Worm (Caenorhabditis elegans) whole organism, L1 larva: ENCODE measurements around the gene C04A2.15.

Source experiments
- F16B12.6 ChIP-seq: fragments of 150-350 bp; optimal IDR thresholded peaks from 2 replicates; lab custom pipeline; 2014; ENCODE audit warnings: missing biosample characterization, missing genetic modification characterization
- ces-1 ChIP-seq: fragments of 150-350 bp; optimal IDR thresholded peaks from 2 replicates; lab custom pipeline; 2014; ENCODE audit warnings: missing biosample characterization, missing genetic modification reagents, missing genetic modification characterization
- elt-2 ChIP-seq: sonication (generic microtip); optimal IDR thresholded peaks from 2 replicates; lab custom pipeline; 2016; ENCODE audit warnings: missing genetic modification characterization, mild to moderate bottlenecking, inconsistent platforms, missing compliant biosample characterization, missing genetic modification reagents
- nhr-12 ChIP-seq: sonication (generic microtip); optimal IDR thresholded peaks from 2 replicates; lab custom pipeline; 2017; ENCODE audit warnings: missing biosample characterization, missing genetic modification characterization
- rnt-1 ChIP-seq: sonication (generic microtip); optimal IDR thresholded peaks from 2 replicates; lab custom pipeline; 2016; ENCODE audit warnings: mild to moderate bottlenecking, missing genetic modification characterization, moderate library complexity, missing compliant biosample characterization
- skn-1 ChIP-seq: fragments of 150-350 bp; optimal IDR thresholded peaks from 2 replicates; lab custom pipeline; 2014; ENCODE audit warnings: missing biosample characterization, missing genetic modification characterization
- sox-4 ChIP-seq: sonication (generic microtip); optimal IDR thresholded peaks from 2 replicates; lab custom pipeline; 2016; ENCODE audit warnings: missing genetic modification characterization, missing compliant biosample characterization
- unc-62 ChIP-seq: fragments of 150-350 bp; optimal IDR thresholded peaks from 2 replicates; lab custom pipeline; 2014; ENCODE audit warnings: missing biosample characterization, missing genetic modification reagents, missing genetic modification characterization

DNA sequence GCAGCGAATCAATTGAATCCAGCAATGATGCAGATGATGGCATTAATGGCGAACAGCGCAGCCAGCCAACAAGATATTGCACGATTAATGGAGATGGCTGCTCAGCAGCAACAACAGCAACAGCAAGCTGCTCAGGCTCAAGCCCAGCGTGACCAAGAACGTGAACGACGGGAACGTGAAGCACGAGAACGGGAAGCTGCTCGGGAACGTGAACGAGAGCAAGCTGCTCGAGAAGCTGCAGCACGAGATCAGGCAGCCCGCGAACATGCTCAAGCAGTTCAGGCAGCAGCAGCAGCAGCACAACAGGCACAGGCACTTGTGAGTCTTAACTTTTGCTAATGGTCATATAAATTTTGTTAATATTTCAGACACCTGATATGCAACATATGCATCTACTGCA lies 5.3 kb upstream of the C04A2.15 start:
- no peak for TF ChIP-seq elt-2 (tag; lab: Kevin White, UChicago)
- no peak for TF ChIP-seq unc-62 (GFP tag; lab: Kevin White, UChicago)
- no peak for TF ChIP-seq nhr-12 (tag; lab: Kevin White, UChicago)
- no peak for TF ChIP-seq ces-1
- no peak for TF ChIP-seq rnt-1
- TF ChIP-seq F16B12.6 (tag; lab: Kevin White, UChicago) = no peak
- TF ChIP-seq sox-4 (tag; lab: Kevin White, UChicago) = no peak
- TF ChIP-seq skn-1 (tag; lab: Kevin White, UChicago) = no peak
